Worm (Caenorhabditis elegans) whole organism, L4/young adult: ENCODE data around the gene Y75B12B.11.

ENCODE experiments used
- W03F9.2 ChIP-seq: fragments of 150-350 bp; optimal IDR thresholded peaks from 2 replicates; lab custom pipeline; 2014; ENCODE audit warnings: missing biosample characterization, missing genetic modification characterization
- dao-5 ChIP-seq: sonication (generic microtip); optimal IDR thresholded peaks from 2 replicates; lab custom pipeline; 2016; ENCODE audit warnings: missing genotype, missing genetic modification characterization, moderate library complexity, missing compliant biosample characterization
- him-1 ChIP-seq: sonication (generic microtip); optimal IDR thresholded peaks from 2 replicates; lab custom pipeline; 2016; ENCODE audit warnings: missing genotype, missing genetic modification reagents, missing genetic modification characterization, missing compliant biosample characterization

ce11 chrV:15182407-15182806, 8.7 kb upstream of the Y75B12B.11 start, which contains the start of gene fbxa-84:
- no peak for TF ChIP-seq him-1 (tag; lab: Kevin White, UChicago)
- no peak for TF ChIP-seq dao-5 (tag; lab: Kevin White, UChicago)
- no peak for TF ChIP-seq W03F9.2
